Worm (Caenorhabditis elegans) whole organism, young adult: Measurements from ENCODE around the gene F33A8.4.

Experiments used
- B0261.1 ChIP-seq: sonication (generic microtip); optimal IDR thresholded peaks from 2 replicates; lab custom pipeline; 2016; ENCODE audit warnings: mild to moderate bottlenecking, missing genetic modification characterization, moderate library complexity, missing compliant biosample characterization
- C06A6.2 ChIP-seq: fragments of 200-800 bp; sonication (Bioruptor generic); conservative IDR thresholded peaks from 2 replicates; pipeline ENCODE4 v1.3.6; 2022; ENCODE audit warnings: missing genetic modification characterization, missing compliant biosample characterization
- D2030.7 ChIP-seq: fragments of 200-800 bp; sonication (Bioruptor generic); IDR thresholded peaks from 2 replicates; pipeline ENCODE4 v1.3.6; 2022; ENCODE audit warnings: missing genetic modification reagents, missing genetic modification characterization, missing compliant biosample characterization
- F33H1.4 ChIP-seq: fragments of 200-800 bp; sonication (Bioruptor generic); IDR thresholded peaks from 2 replicates; pipeline ENCODE4 v1.3.6; 2022; ENCODE audit warnings: missing genetic modification reagents, missing genetic modification characterization, missing compliant biosample characterization
- F49E8.2 ChIP-seq: sonication (generic microtip); optimal IDR thresholded peaks from 3 replicates; lab custom pipeline; 2017; ENCODE audit warnings: missing genetic modification characterization, mild to moderate bottlenecking, missing compliant biosample characterization, antibody characterized with exemption, moderate library complexity; ENCODE audit not compliant: insufficient read depth
- F52B5.7 ChIP-seq: sonication (generic microtip); optimal IDR thresholded peaks from 2 replicates; lab custom pipeline; 2016; ENCODE audit warnings: mild to moderate bottlenecking, missing genetic modification characterization, missing compliant biosample characterization
- F57A8.1 ChIP-seq: fragments of 200-800 bp; sonication (Bioruptor generic); optimal IDR thresholded peaks from 2 replicates; lab custom pipeline; 2018; ENCODE audit warnings: mild to moderate bottlenecking, missing genetic modification characterization, moderate library complexity, missing compliant biosample characterization
- K12H6.12 ChIP-seq: fragments of 200-800 bp; sonication (Bioruptor generic); optimal IDR thresholded peaks from 2 replicates; lab custom pipeline; 2018; ENCODE audit warnings: mild to moderate bottlenecking, missing genetic modification characterization, missing compliant biosample characterization
- Y56A3A.18 ChIP-seq: fragments of 200-800 bp; sonication (Bioruptor generic); IDR thresholded peaks from 2 replicates; pipeline ENCODE4 v1.3.6; 2022; ENCODE audit warnings: missing genetic modification reagents, missing genetic modification characterization, missing compliant biosample characterization
- akir-1 ChIP-seq: fragments of 200-800 bp; sonication (Bioruptor generic); optimal IDR thresholded peaks from 2 replicates; lab custom pipeline; 2018; ENCODE audit warnings: mild to moderate bottlenecking, missing genetic modification characterization, moderate library complexity, missing compliant biosample characterization
- atf-7 ChIP-seq: sonication (generic microtip); optimal IDR thresholded peaks from 2 replicates; lab custom pipeline; 2017; ENCODE audit warnings: mild to moderate bottlenecking, missing genetic modification characterization, missing compliant biosample characterization
- athp-1 ChIP-seq: sonication (generic microtip); optimal IDR thresholded peaks from 2 replicates; lab custom pipeline; 2017; ENCODE audit warnings: mild to moderate bottlenecking, missing genetic modification characterization, missing compliant biosample characterization
- attf-5 ChIP-seq: fragments of 200-800 bp; sonication (Bioruptor generic); optimal IDR thresholded peaks from 2 replicates; lab custom pipeline; 2018; ENCODE audit warnings: mild to moderate bottlenecking, missing genetic modification characterization, missing compliant biosample characterization
- attf-6 ChIP-seq: fragments of 200-800 bp; sonication (Bioruptor generic); IDR thresholded peaks from 2 replicates; pipeline ENCODE4 v1.3.6; 2022; ENCODE audit warnings: missing genetic modification reagents, missing genetic modification characterization, missing compliant biosample characterization
- ccch-3 ChIP-seq: fragments of 200-800 bp; sonication (Bioruptor generic); optimal IDR thresholded peaks from 2 replicates; lab custom pipeline; 2018; ENCODE audit warnings: mild to moderate bottlenecking, missing genetic modification characterization, missing compliant biosample characterization
- cebp-1 ChIP-seq, 2 experiments: fragments of 200-800 bp in 1 of 2; sonication (Bioruptor generic) in 1 of 2; sonication (generic microtip) in 1 of 2; IDR thresholded peaks in 1 of 2; optimal IDR thresholded peaks in 1 of 2; 2 replicates each; pipeline versions ENCODE4 v1.3.6 to Lab custom; 2017 to 2022; ENCODE audit warnings: missing compliant biosample characterization in 2 of 2, missing genetic modification characterization in 2 of 2, mild to moderate bottlenecking in 1 of 2, missing genetic modification reagents in 1 of 2, moderate library complexity in 1 of 2
- egl-44 ChIP-seq: fragments of 200-800 bp; sonication (Bioruptor generic); IDR thresholded peaks from 2 replicates; pipeline ENCODE4 v1.3.6; 2022; ENCODE audit warnings: missing genetic modification reagents, missing genetic modification characterization, missing compliant biosample characterization
- egrh-3 ChIP-seq: fragments of 200-800 bp; sonication (Bioruptor generic); IDR thresholded peaks from 2 replicates; pipeline ENCODE4 v1.3.6; 2022; ENCODE audit warnings: missing genetic modification reagents, missing genetic modification characterization, missing compliant biosample characterization
- ets-4 ChIP-seq: fragments of 200-800 bp; sonication (Bioruptor generic); optimal IDR thresholded peaks from 2 replicates; lab custom pipeline; 2018; ENCODE audit warnings: mild to moderate bottlenecking, missing genetic modification characterization, missing compliant biosample characterization
- hlh-12 ChIP-seq: sonication (generic microtip); optimal IDR thresholded peaks from 2 replicates; lab custom pipeline; 2016; ENCODE audit warnings: missing genetic modification characterization, missing compliant biosample characterization
- hsf-1 ChIP-seq: fragments of 200-800 bp; sonication (Bioruptor generic); IDR thresholded peaks from 2 replicates; pipeline ENCODE4 v1.3.6; 2022; ENCODE audit warnings: missing genetic modification reagents, missing genetic modification characterization, missing compliant biosample characterization
- lin-26 ChIP-seq: fragments of 200-800 bp; sonication (Bioruptor generic); IDR thresholded peaks from 2 replicates; pipeline ENCODE4 v1.3.6; 2022; ENCODE audit warnings: missing genetic modification reagents, missing genetic modification characterization, missing compliant biosample characterization
- lin-35 ChIP-seq, 3 experiments: fragments of 150-350 bp in 2 of 3; sonication (generic microtip) in 1 of 3; optimal IDR thresholded peaks; 2 replicates each; lab custom pipeline; 2014 to 2018; ENCODE audit warnings: missing biosample characterization in 3 of 3, missing genetic modification characterization in 3 of 3, missing genetic modification reagents in 3 of 3
- lin-40 ChIP-seq: sonication (generic microtip); optimal IDR thresholded peaks from 2 replicates; lab custom pipeline; 2016; ENCODE audit warnings: missing genetic modification characterization, mild to moderate bottlenecking, missing compliant biosample characterization, missing genotype, missing genetic modification reagents
- lsl-1 ChIP-seq: fragments of 200-800 bp; sonication (Bioruptor generic); optimal IDR thresholded peaks from 2 replicates; lab custom pipeline; 2018; ENCODE audit warnings: mild to moderate bottlenecking, missing genetic modification characterization, moderate library complexity, missing compliant biosample characterization
- madf-3 ChIP-seq: fragments of 200-800 bp; sonication (Bioruptor generic); IDR thresholded peaks from 2 replicates; pipeline ENCODE4 v1.3.6; 2022; ENCODE audit warnings: missing genetic modification reagents, missing genetic modification characterization, missing compliant biosample characterization
- madf-6 ChIP-seq: fragments of 200-800 bp; sonication (Bioruptor generic); IDR thresholded peaks from 2 replicates; pipeline ENCODE4 v1.3.6; 2022; ENCODE audit warnings: missing genetic modification reagents, missing genetic modification characterization, missing compliant biosample characterization
- mcd-1 ChIP-seq: fragments of 200-800 bp; sonication (Bioruptor generic); IDR thresholded peaks from 2 replicates; pipeline ENCODE4 v1.3.6; 2022; ENCODE audit warnings: missing genetic modification reagents, missing genetic modification characterization, missing compliant biosample characterization
- nfyb-1 ChIP-seq: fragments of 200-800 bp; sonication (Bioruptor generic); IDR thresholded peaks from 2 replicates; pipeline ENCODE4 v1.3.6; 2022; ENCODE audit warnings: missing genetic modification reagents, missing genetic modification characterization, missing compliant biosample characterization
- nhr-27 ChIP-seq: fragments of 200-800 bp; sonication (Bioruptor generic); optimal IDR thresholded peaks from 2 replicates; lab custom pipeline; 2018; ENCODE audit warnings: mild to moderate bottlenecking, missing genetic modification characterization, moderate library complexity, missing compliant biosample characterization
- pbrm-1 ChIP-seq: fragments of 200-800 bp; sonication (Bioruptor generic); IDR thresholded peaks from 2 replicates; pipeline ENCODE4 v1.3.6; 2022; ENCODE audit warnings: missing genetic modification reagents, missing genetic modification characterization, missing compliant biosample characterization
- pha-4 ChIP-seq: fragments of 150-350 bp; sonication (generic microtip); optimal IDR thresholded peaks from 2 replicates; lab custom pipeline; 2014; ENCODE audit warnings: missing biosample characterization, missing genetic modification reagents, missing genetic modification characterization
- snpc-1.1 ChIP-seq: sonication (generic microtip); optimal IDR thresholded peaks from 2 replicates; lab custom pipeline; 2017; ENCODE audit warnings: missing genetic modification characterization, mild to moderate bottlenecking, missing compliant biosample characterization, antibody characterized with exemption, moderate library complexity, missing genotype, missing genetic modification reagents; ENCODE audit not compliant: insufficient read depth
- snpc-3.4 ChIP-seq: sonication (generic microtip); optimal IDR thresholded peaks from 2 replicates; lab custom pipeline; 2017; ENCODE audit warnings: missing genetic modification characterization, mild to moderate bottlenecking, missing compliant biosample characterization, antibody characterized with exemption, moderate library complexity, missing genotype, missing genetic modification reagents
- snpc-4 ChIP-seq, 5 experiments: fragments of 150-350 bp in 1 of 5; sonication (generic microtip) in 4 of 5; optimal IDR thresholded peaks; 2 replicates each; lab custom pipeline; 2014 to 2018; ENCODE audit warnings: missing genetic modification characterization in 5 of 5, missing biosample characterization in 3 of 5, antibody characterized with exemption in 2 of 5, mild to moderate bottlenecking in 2 of 5, missing compliant biosample characterization in 2 of 5, missing genotype in 2 of 5, moderate library complexity in 2 of 5, missing genetic modification reagents in 1 of 5
- somi-1 ChIP-seq: fragments of 200-800 bp; sonication (Bioruptor generic); optimal IDR thresholded peaks from 2 replicates; lab custom pipeline; 2018; ENCODE audit warnings: mild to moderate bottlenecking, missing genetic modification characterization, missing compliant biosample characterization
- xnd-1 ChIP-seq: sonication (generic microtip); optimal IDR thresholded peaks from 2 replicates; lab custom pipeline; 2016; ENCODE audit warnings: missing genotype, missing genetic modification reagents, missing genetic modification characterization, missing compliant biosample characterization
- zfh-2 ChIP-seq: fragments of 200-800 bp; sonication (Bioruptor generic); conservative IDR thresholded peaks from 2 replicates; pipeline ENCODE4 v1.3.6; 2022; ENCODE audit warnings: missing genetic modification reagents, missing genetic modification characterization, missing compliant biosample characterization
- zim-3 ChIP-seq: sonication (generic microtip); optimal IDR thresholded peaks from 2 replicates; lab custom pipeline; 2017; ENCODE audit warnings: mild to moderate bottlenecking, missing genetic modification characterization, moderate library complexity, missing compliant biosample characterization
- ztf-22 ChIP-seq: fragments of 200-800 bp; sonication (Bioruptor generic); optimal IDR thresholded peaks from 2 replicates; lab custom pipeline; 2018; ENCODE audit warnings: mild to moderate bottlenecking, missing genetic modification characterization, moderate library complexity, missing compliant biosample characterization
- ztf-3 ChIP-seq: fragments of 200-800 bp; sonication (Bioruptor generic); optimal IDR thresholded peaks from 2 replicates; lab custom pipeline; 2018; ENCODE audit warnings: mild to moderate bottlenecking, missing genetic modification characterization, missing compliant biosample characterization

F33A8.4 gene

ce11 chrII:11042878-11043331 lies 5.9 kb downstream of the F33A8.4 start (continued):
- TF ChIP-seq madf-6 (GFP tag; lab: Robert Waterston, UW) (0 out of 2 replicates have a peak, but pooled peaks have one; percentile 37), mcd-1 (GFP tag; lab: Robert Waterston, UW) (peak; percentile 64), B0261.1 (no peak), F57A8.1 (no peak), C06A6.2 (GFP tag; lab: Robert Waterston, UW) (no peak), attf-6 (GFP tag; lab: Robert Waterston, UW) (no peak), Y56A3A.18 (GFP tag; lab: Robert Waterston, UW) (peak; percentile 65; the same call in 1 of the 2 replicates), snpc-1.1 (tag; lab: Kevin White, UChicago) (no peak), ets-4 (GFP tag; lab: Kevin White, UChicago) (peak; percentile 16), somi-1 (GFP tag; lab: Kevin White, UChicago) (no peak), ccch-3 (GFP tag; lab: Kevin White, UChicago) (no peak), lsl-1 (no peak), nhr-27 (no peak)

ce11 chrII:11041846-11042262 lies 7.0 kb downstream of the F33A8.4 start:
- peak; percentile 15 for TF ChIP-seq K12H6.12 (tag; lab: Kevin White, UChicago)
- 0 out of 2 replicates have a peak, but pooled peaks have one; percentile 44 for TF ChIP-seq madf-3 (GFP tag; lab: Robert Waterston, UW)
- no peak for TF ChIP-seq snpc-4 (GFP tag; optimal IDR thresholded peaks at IDR 0.05; lab: Kevin White, UChicago)
- TF ChIP-seq snpc-4 (tag; optimal IDR thresholded peaks at IDR 0.05; lab: Kevin White, UChicago) = peak in 2 of 4 experiments; percentile 5 to 11
- peak; percentile 31; the same call in 1 of the 2 replicates for TF ChIP-seq zfh-2 (GFP tag; lab: Robert Waterston, UW)
- 0 out of 2 replicates have a peak, but pooled peaks have one; percentile 24 for TF ChIP-seq lin-26 (GFP tag; lab: Robert Waterston, UW)
- no peak for TF ChIP-seq cebp-1 (GFP tag; IDR thresholded peaks at IDR 0.05; lab: Robert Waterston, UW)
- TF ChIP-seq cebp-1 (tag; optimal IDR thresholded peaks at IDR 0.05; lab: Kevin White, UChicago) = peak; percentile 18
- TF ChIP-seq egl-44 (GFP tag; lab: Robert Waterston, UW) = no peak
- no peak for TF ChIP-seq nfyb-1 (GFP tag; lab: Robert Waterston, UW)
- TF ChIP-seq nhr-27 = no peak
- TF ChIP-seq hlh-12 = no peak
- peak; percentile 36 for TF ChIP-seq attf-5 (GFP tag; lab: Kevin White, UChicago)
- 0 out of 2 replicates have a peak, but pooled peaks have one; percentile 24 for TF ChIP-seq mcd-1 (GFP tag; lab: Robert Waterston, UW)
- no peak for TF ChIP-seq F49E8.2 (tag; lab: Kevin White, UChicago)
- TF ChIP-seq madf-6 (GFP tag; lab: Robert Waterston, UW) = no peak
- 0 out of 2 replicates have a peak, but pooled peaks have one; percentile 33 for TF ChIP-seq pbrm-1 (GFP tag; lab: Robert Waterston, UW)
- no peak for TF ChIP-seq egrh-3 (GFP tag; lab: Robert Waterston, UW)
- TF ChIP-seq hsf-1 (GFP tag; lab: Robert Waterston, UW) = no peak
- no peak for TF ChIP-seq F33H1.4
- TF ChIP-seq akir-1 (GFP tag; lab: Kevin White, UChicago) = no peak
- peak; percentile 10 for TF ChIP-seq atf-7 (tag; lab: Kevin White, UChicago)
- TF ChIP-seq lin-40 (tag; lab: Kevin White, UChicago) = peak; percentile 8
- peak in 1 of 3 experiments; percentile 25 for TF ChIP-seq lin-35 (GFP tag; optimal IDR thresholded peaks at IDR 0.05; lab: Kevin White, UChicago)

ce11 chrII:11041027-11041426 lies 7.8 kb downstream of the F33A8.4 start, which contains the start of gene cey-1:
Gene cey-1, minus strand, starts transcription at chrII:11041206.
- TF ChIP-seq Y56A3A.18 (GFP tag; lab: Robert Waterston, UW) (no peak), pbrm-1 (GFP tag; lab: Robert Waterston, UW) (no peak), ccch-3 (GFP tag; lab: Kevin White, UChicago) (no peak), xnd-1 (no peak), D2030.7 (GFP tag; lab: Robert Waterston, UW) (no peak), attf-6 (GFP tag; lab: Robert Waterston, UW) (no peak), zim-3 (tag; lab: Kevin White, UChicago) (no peak), athp-1 (tag; lab: Kevin White, UChicago) (no peak), nhr-27 (no peak), hsf-1 (GFP tag; lab: Robert Waterston, UW) (no peak), pha-4 (tag; lab: Kevin White, UChicago) (no peak), zfh-2 (GFP tag; lab: Robert Waterston, UW) (no peak), ztf-3 (GFP tag; lab: Kevin White, UChicago) (no peak), snpc-3.4 (no peak), ztf-22 (GFP tag; lab: Kevin White, UChicago) (no peak), F52B5.7 (tag; lab: Kevin White, UChicago) (no peak), K12H6.12 (tag; lab: Kevin White, UChicago) (no peak)
